Comparison of ENCODE assay signal across 2 fruit fly cellular contexts in the genomic region with DNA sequence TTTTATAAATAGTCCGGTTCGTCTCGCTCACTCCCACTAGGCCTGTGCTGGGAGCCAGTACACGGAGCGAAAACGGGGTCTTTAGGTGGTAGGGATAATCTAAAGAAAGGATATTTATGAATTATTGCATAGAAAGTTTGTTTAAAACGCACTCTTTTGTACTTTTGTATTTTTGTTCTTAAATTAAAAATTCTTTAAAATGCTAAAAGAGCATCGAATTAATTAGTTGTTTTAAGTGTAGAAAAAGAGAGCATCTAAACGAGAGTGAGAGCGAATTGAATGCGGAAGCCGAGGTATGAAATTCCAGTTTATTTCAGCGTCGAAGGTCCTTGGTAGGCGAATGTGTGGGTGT.
A peak's percentile ranks its signal among the peaks of the same experiment; 100 is the strongest.
TF ChIP-seq lines count a peak whose summit lies in the region.

No protein-coding gene starts in this region.

TF ChIP-seq in whole organism, embryonic, 481 proteins besides CTCF, POLR2A, EP300 and RAD21 (continued from another document and continues in another):
- peak; percentile 29 for TF ChIP-seq da (GFP tag; optimal IDR thresholded peaks at IDR 0.05; lab: Kevin White, UChicago)
- no peak for TF ChIP-seq CG12071 (GFP tag; optimal IDR thresholded peaks at IDR 0.05; lab: Kevin White, UChicago)
- no peak for TF ChIP-seq mirr (GFP tag; optimal IDR thresholded peaks at IDR 0.05; lab: Kevin White, UChicago)
- TF ChIP-seq hb (GFP tag; IDR thresholded peaks at IDR 0.05; lab: Robert Waterston, UW; ENCODE audit: partially characterized antibody): no peak
- TF ChIP-seq fd96Cb (tag; optimal IDR thresholded peaks at IDR 0.05; lab: Kevin White, UChicago): peak; percentile 66
- TF ChIP-seq kni (GFP tag; optimal IDR thresholded peaks at IDR 0.05; lab: Kevin White, UChicago): no peak
- TF ChIP-seq ara (GFP tag; IDR thresholded peaks at IDR 0.05; lab: Robert Waterston, UW): peak; percentile 81
- no peak for TF ChIP-seq fd64A (GFP tag; optimal IDR thresholded peaks at IDR 0.05; lab: Kevin White, UChicago)
- TF ChIP-seq HLH54F (GFP tag; optimal IDR thresholded peaks at IDR 0.05; lab: Kevin White, UChicago): peak; percentile 26
- peak; percentile 18 for TF ChIP-seq HmgD (GFP tag; optimal IDR thresholded peaks at IDR 0.05; lab: Kevin White, UChicago)
- TF ChIP-seq Mad (GFP tag; optimal IDR thresholded peaks at IDR 0.05; lab: Kevin White, UChicago): peak; percentile 50
- peak; percentile 87 for TF ChIP-seq ci (GFP tag; IDR thresholded peaks at IDR 0.05; lab: Robert Waterston, UW)
- TF ChIP-seq Dll (GFP tag; IDR thresholded peaks at IDR 0.05; lab: Robert Waterston, UW; ENCODE audit: partially characterized antibody): no peak
- TF ChIP-seq CG7928 (GFP tag; optimal IDR thresholded peaks at IDR 0.05; lab: Kevin White, UChicago): no peak
- peak; percentile 58 for TF ChIP-seq tin (GFP tag; optimal IDR thresholded peaks at IDR 0.05; lab: Kevin White, UChicago)
- 0 out of 3 replicates have a peak, but pooled peaks have one; percentile 47 for TF ChIP-seq CG7357 (GFP tag; IDR thresholded peaks at IDR 0.05; lab: Robert Waterston, UW)
- TF ChIP-seq Lpt (GFP tag; optimal IDR thresholded peaks at IDR 0.05; lab: Kevin White, UChicago): no peak
- TF ChIP-seq CG15601 (tag; optimal IDR thresholded peaks at IDR 0.05; lab: Kevin White, UChicago): peak; percentile 69
- peak; percentile 94 for TF ChIP-seq Med (GFP tag; lab: Kevin White, UChicago)
- peak; percentile 52 for TF ChIP-seq zfh2 (GFP tag; optimal IDR thresholded peaks at IDR 0.05; lab: Kevin White, UChicago)
- TF ChIP-seq CG7556 (GFP tag; optimal IDR thresholded peaks at IDR 0.05; lab: Kevin White, UChicago): peak; percentile 81
- TF ChIP-seq Spps (tag; optimal IDR thresholded peaks at IDR 0.05; lab: Kevin White, UChicago): no peak
- no peak for TF ChIP-seq insv (GFP tag; optimal IDR thresholded peaks at IDR 0.05; lab: Kevin White, UChicago)
- TF ChIP-seq unc-4 (GFP tag; IDR thresholded peaks at IDR 0.05; lab: Robert Waterston, UW; ENCODE audit: partially characterized antibody): no peak
- TF ChIP-seq salm (tag; optimal IDR thresholded peaks at IDR 0.05; lab: Kevin White, UChicago): peak; percentile 68
- no peak for TF ChIP-seq Bgb (GFP tag; IDR thresholded peaks at IDR 0.05; lab: Robert Waterston, UW; ENCODE audit: partially characterized antibody)
- peak; percentile 29; the same call in 1 of the 2 replicates for TF ChIP-seq CG31224 (GFP tag; IDR thresholded peaks at IDR 0.05; lab: Robert Waterston, UW)
- TF ChIP-seq CG4328 (GFP tag; optimal IDR thresholded peaks at IDR 0.05; lab: Kevin White, UChicago): no peak
- TF ChIP-seq prd (optimal IDR thresholded peaks at IDR 0.05; lab: Kevin White, UChicago): no peak
- TF ChIP-seq prd (GFP tag; IDR thresholded peaks at IDR 0.05; lab: Robert Waterston, UW): peak; percentile 94
- TF ChIP-seq repo (GFP tag; optimal IDR thresholded peaks at IDR 0.05; lab: Kevin White, UChicago): peak; percentile 16
- peak; percentile 91 for TF ChIP-seq CG8924 (tag; optimal IDR thresholded peaks at IDR 0.05; lab: Kevin White, UChicago)
- peak; percentile 55; the same call in 1 of the 2 replicates for TF ChIP-seq sob (GFP tag; IDR thresholded peaks at IDR 0.05; lab: Robert Waterston, UW)
- TF ChIP-seq CG3838 (GFP tag; optimal IDR thresholded peaks at IDR 0.05; lab: Kevin White, UChicago): peak; percentile 33
- TF ChIP-seq CG7786 (GFP tag; optimal IDR thresholded peaks at IDR 0.05; lab: Kevin White, UChicago): peak; percentile 72
- no peak for TF ChIP-seq Fer2 (tag; optimal IDR thresholded peaks at IDR 0.05; lab: Kevin White, UChicago)
- peak; percentile 4 for TF ChIP-seq Sox100B (GFP tag; optimal IDR thresholded peaks at IDR 0.05; lab: Kevin White, UChicago)
- TF ChIP-seq Ravus (GFP tag; IDR thresholded peaks at IDR 0.05; lab: Robert Waterston, UW): no peak
- peak; percentile 53 for TF ChIP-seq ewg (GFP tag; optimal IDR thresholded peaks at IDR 0.05; lab: Kevin White, UChicago)
- peak; percentile 64 for TF ChIP-seq slbo (GFP tag; IDR thresholded peaks at IDR 0.05; lab: Robert Waterston, UW)
- no peak for TF ChIP-seq CG4730 (GFP tag; IDR thresholded peaks at IDR 0.05; lab: Robert Waterston, UW)
- peak; percentile 51 for TF ChIP-seq Myb (GFP tag; optimal IDR thresholded peaks at IDR 0.05; lab: Kevin White, UChicago)
- TF ChIP-seq Xrp1 (GFP tag; IDR thresholded peaks at IDR 0.05; lab: Robert Waterston, UW): peak; percentile 89
- TF ChIP-seq crol (GFP tag; IDR thresholded peaks at IDR 0.05; lab: Robert Waterston, UW): no peak
- no peak for TF ChIP-seq CG11093 (GFP tag; IDR thresholded peaks at IDR 0.05; lab: Robert Waterston, UW)
- peak; percentile 48 for TF ChIP-seq cato (GFP tag; optimal IDR thresholded peaks at IDR 0.05; lab: Kevin White, UChicago; ENCODE audit: borderline replicate concordance)
- TF ChIP-seq ab (GFP tag; optimal IDR thresholded peaks at IDR 0.05; lab: Kevin White, UChicago): peak; percentile 39
- TF ChIP-seq Eip74EF (GFP tag; optimal IDR thresholded peaks at IDR 0.05; lab: Kevin White, UChicago): peak in 1 of 2 experiments; percentile 10
- TF ChIP-seq Sin3A (optimal IDR thresholded peaks at IDR 0.05; lab: Kevin White, UChicago): no peak
- no peak for TF ChIP-seq rib (GFP tag; IDR thresholded peaks at IDR 0.05; lab: Robert Waterston, UW)
- peak; percentile 78; the same call in 2 of the 3 replicates for TF ChIP-seq otp (GFP tag; IDR thresholded peaks at IDR 0.05; lab: Robert Waterston, UW)
- no peak for TF ChIP-seq Hr39 (optimal IDR thresholded peaks at IDR 0.05; lab: Kevin White, UChicago)
- TF ChIP-seq Drgx (GFP tag; IDR thresholded peaks at IDR 0.05; lab: Robert Waterston, UW): peak; percentile 73
- TF ChIP-seq nom (GFP tag; optimal IDR thresholded peaks at IDR 0.05; lab: Kevin White, UChicago): peak; percentile 74
- TF ChIP-seq br (optimal IDR thresholded peaks at IDR 0.05; lab: Kevin White, UChicago): no peak
- peak in 1 of 2 experiments; percentile 43 for TF ChIP-seq eve (GFP tag; optimal IDR thresholded peaks at IDR 0.05; lab: Kevin White, UChicago)
- TF ChIP-seq CG6254 (GFP tag; optimal IDR thresholded peaks at IDR 0.05; lab: Kevin White, UChicago): no peak
- TF ChIP-seq GATAe (GFP tag; conservative IDR thresholded peaks at IDR 0.05; lab: Robert Waterston, UW): no peak
- TF ChIP-seq ATbp (GFP tag; optimal IDR thresholded peaks at IDR 0.05; lab: Kevin White, UChicago): peak; percentile 55
- peak; percentile 75 to 82 for TF ChIP-seq Hr51 (GFP tag; optimal IDR thresholded peaks at IDR 0.05; lab: Kevin White, UChicago)
- TF ChIP-seq ash1 (GFP tag; optimal IDR thresholded peaks at IDR 0.05; lab: Kevin White, UChicago): no peak
- no peak for TF ChIP-seq toy (GFP tag; IDR thresholded peaks at IDR 0.05; lab: Robert Waterston, UW)
- TF ChIP-seq chif (GFP tag; optimal IDR thresholded peaks at IDR 0.05; lab: Kevin White, UChicago): peak; percentile 85 to 91
- TF ChIP-seq Six4 (GFP tag; optimal IDR thresholded peaks at IDR 0.05; lab: Kevin White, UChicago): peak; percentile 41

TF ChIP-seq in whole organism, prepupa, 60 proteins besides CTCF, POLR2A, EP300 and RAD21 (continued from another document):
- TF ChIP-seq Lpt (GFP tag; optimal IDR thresholded peaks at IDR 0.05; lab: Kevin White, UChicago) (peak; percentile 84), ss (GFP tag; optimal IDR thresholded peaks at IDR 0.05; lab: Kevin White, UChicago) (peak; percentile 93 to 94), dac (GFP tag; optimal IDR thresholded peaks at IDR 0.05; lab: Kevin White, UChicago) (peak; percentile 46), net (GFP tag; optimal IDR thresholded peaks at IDR 0.05; lab: Kevin White, UChicago) (peak; percentile 91), CG3032 (tag; optimal IDR thresholded peaks at IDR 0.05; lab: Kevin White, UChicago) (peak; percentile 90), CG32006 (GFP tag; optimal IDR thresholded peaks at IDR 0.05; lab: Kevin White, UChicago) (peak; percentile 86), CG9139 (GFP tag; optimal IDR thresholded peaks at IDR 0.05; lab: Kevin White, UChicago) (peak; percentile 82), svp (GFP tag; lab: Kevin White, UChicago) (peak; percentile 96), Sox102F (GFP tag; optimal IDR thresholded peaks at IDR 0.05; lab: Kevin White, UChicago) (peak; percentile 97)
TF ChIP-seq in whole organism, prepupa: peak in this region for 57.
